Worm (Caenorhabditis elegans): ENCODE data around the gene kin-21.

Gene kin-21

ce11 chrIV:9832586-9832985 lies at the start of gene kin-21:
Gene kin-21 (plus strand): TSS chrIV:9832886.
- no peak for TF ChIP-seq madf-10 (tag; optimal IDR thresholded peaks at IDR 0.05)
- no peak for TF ChIP-seq tbp1 (GFP tag; optimal IDR thresholded peaks at IDR 0.05)
- TF ChIP-seq F22D6.2 (tag; optimal IDR thresholded peaks at IDR 0.05) = no peak
- TF ChIP-seq ets-4 (GFP tag; optimal IDR thresholded peaks at IDR 0.05) = no peak
- no peak for TF ChIP-seq ztf-25 (GFP tag; IDR thresholded peaks at IDR 0.05)
- TF ChIP-seq him-1 (tag; optimal IDR thresholded peaks at IDR 0.05) = no peak

- TF ChIP-seq hlh-12 (tag; optimal IDR thresholded peaks at IDR 0.05) (no peak), tlf-1 (GFP tag; optimal IDR thresholded peaks at IDR 0.05) (no peak), ceh-27 (GFP tag; optimal IDR thresholded peaks at IDR 0.05) (no peak), F39B2.1 (GFP tag; IDR thresholded peaks at IDR 0.05) (no peak), F23B12.7 (tag; optimal IDR thresholded peaks at IDR 0.05; ENCODE audit: insufficient read depth) (no peak), pbrm-1 (GFP tag; IDR thresholded peaks at IDR 0.05) (no peak), sdz-38 (tag; optimal IDR thresholded peaks at IDR 0.05) (no peak), F22D6.2 (tag; optimal IDR thresholded peaks at IDR 0.05) (no peak), attf-3 (GFP tag; conservative IDR thresholded peaks at IDR 0.05) (no peak), ztf-25 (GFP tag; IDR thresholded peaks at IDR 0.05) (no peak), K11D2.4 (GFP tag; IDR thresholded peaks at IDR 0.05) (no peak), ekl-4 (GFP tag; IDR thresholded peaks at IDR 0.05) (no peak)
Observed at ce11 chrIV:9784689-9785088, 48.0 kb upstream of the kin-21 start, which contains the start of gene sre-4. Gene sre-4 (minus strand): TSS chrIV:9784789.

ce11 chrIV:9789496-9789895 lies 43.2 kb upstream of the kin-21 start, which contains the start of gene T13F2.4:
Gene T13F2.4 (plus strand): TSS chrIV:9789796.
- TF ChIP-seq zim-3 (tag; optimal IDR thresholded peaks at IDR 0.05) = no peak
- TF ChIP-seq sea-2 (GFP tag; IDR thresholded peaks at IDR 0.05) = no peak
- TF ChIP-seq dpff-1 (tag; optimal IDR thresholded peaks at IDR 0.05) = no peak
- TF ChIP-seq egl-18 (GFP tag; IDR thresholded peaks at IDR 0.05) = no peak
- no peak for TF ChIP-seq hsf-1 (GFP tag; IDR thresholded peaks at IDR 0.05)
- TF ChIP-seq snpc-4 (GFP tag; optimal IDR thresholded peaks at IDR 0.05) = no peak
- no peak for TF ChIP-seq snpc-4 (tag; optimal IDR thresholded peaks at IDR 0.05)
- no peak for TF ChIP-seq nhr-179 (tag; optimal IDR thresholded peaks at IDR 0.05)
- TF ChIP-seq tlf-1 (GFP tag; optimal IDR thresholded peaks at IDR 0.05) = no peak
- TF ChIP-seq lin-35 (GFP tag; optimal IDR thresholded peaks at IDR 0.05) = no peak

- TF ChIP-seq let-526 (GFP tag; IDR thresholded peaks at IDR 0.05) = no peak
- TF ChIP-seq tbp1 (GFP tag; optimal IDR thresholded peaks at IDR 0.05) = no peak
- no peak for TF ChIP-seq unc-130 (GFP tag; optimal IDR thresholded peaks at IDR 0.05)
- TF ChIP-seq cebp-2 (GFP tag; IDR thresholded peaks at IDR 0.05) = no peak
- no peak for TF ChIP-seq ztf-28 (GFP tag; IDR thresholded peaks at IDR 0.05)
- TF ChIP-seq nfya-1 (tag; optimal IDR thresholded peaks at IDR 0.05; ENCODE audit: borderline replicate concordance, insufficient read depth) = no peak
- no peak for TF ChIP-seq bed-1 (GFP tag; IDR thresholded peaks at IDR 0.05)
- no peak for TF ChIP-seq F23B12.7 (tag; optimal IDR thresholded peaks at IDR 0.05; ENCODE audit: insufficient read depth)
- no peak for TF ChIP-seq ztf-22 (GFP tag; optimal IDR thresholded peaks at IDR 0.05)
- TF ChIP-seq ekl-4 (GFP tag; IDR thresholded peaks at IDR 0.05) = no peak
- no peak for TF ChIP-seq tlf-1 (GFP tag; optimal IDR thresholded peaks at IDR 0.05)
- TF ChIP-seq lin-26 (GFP tag; IDR thresholded peaks at IDR 0.05) = no peak
- TF ChIP-seq lin-54 (GFP tag; optimal IDR thresholded peaks at IDR 0.05) = no peak
- TF ChIP-seq nhr-80 (tag; optimal IDR thresholded peaks at IDR 0.05) = no peak
- no peak for TF ChIP-seq let-607 (tag; optimal IDR thresholded peaks at IDR 0.05)
- no peak for TF ChIP-seq attf-3 (GFP tag; conservative IDR thresholded peaks at IDR 0.05)
- TF ChIP-seq pbrm-1 (GFP tag; IDR thresholded peaks at IDR 0.05) = no peak
Observed at ce11 chrIV:9790708-9791107, 42.0 kb upstream of the kin-21 start.
